Worm (Caenorhabditis elegans) whole organism, L2 larva: ENCODE measurements around the gene R160.10.

ENCODE experiments used
- nhr-11 ChIP-seq: fragments of 150-350 bp; optimal IDR thresholded peaks from 2 replicates; lab custom pipeline; 2014; ENCODE audit warnings: missing biosample characterization, missing genetic modification characterization
- snpc-4 ChIP-seq: fragments of 150-350 bp; optimal IDR thresholded peaks from 2 replicates; lab custom pipeline; 2014; ENCODE audit warnings: missing biosample characterization, missing genetic modification characterization
- unc-39 ChIP-seq: fragments of 150-350 bp; optimal IDR thresholded peaks from 2 replicates; lab custom pipeline; 2014; ENCODE audit warnings: missing biosample characterization, missing genetic modification characterization

ce11 chrX:4350198-4350597, 17.1 kb downstream of the R160.10 start, which contains the start of gene F14H12.2:
- TF ChIP-seq nhr-11 (tag; lab: Kevin White, UChicago) = no peak
- no peak for TF ChIP-seq unc-39 (tag; lab: Kevin White, UChicago)
- TF ChIP-seq snpc-4 (tag; lab: Kevin White, UChicago) = no peak
